Worm (Caenorhabditis elegans) whole organism, L4 larva: ENCODE measurements around the gene str-1.

ENCODE experiments used
- F37D6.2 ChIP-seq: sonication (generic microtip); optimal IDR thresholded peaks from 2 replicates; lab custom pipeline; 2016; ENCODE audit warnings: mild to moderate bottlenecking, missing genetic modification characterization, missing compliant biosample characterization
- T26A8.4 ChIP-seq: fragments of 200-800 bp; sonication (Bioruptor generic); IDR thresholded peaks from 2 replicates; pipeline ENCODE4 v1.3.6; 2022; ENCODE audit warnings: missing genetic modification characterization, missing compliant biosample characterization
- Y105C5A.15 ChIP-seq: fragments of 200-800 bp; sonication (Bioruptor generic); IDR thresholded peaks from 2 replicates; pipeline ENCODE4 v1.3.6; 2022; ENCODE audit warnings: missing genetic modification characterization, missing compliant biosample characterization
- Y5F2A.4 ChIP-seq: fragments of 200-800 bp; sonication (Bioruptor generic); optimal IDR thresholded peaks from 2 replicates; lab custom pipeline; 2018; ENCODE audit warnings: mild to moderate bottlenecking, missing genetic modification characterization, missing compliant biosample characterization
- Y75B8A.6 ChIP-seq: fragments of 200-800 bp; sonication (Bioruptor generic); IDR thresholded peaks from 2 replicates; pipeline ENCODE4 v1.3.6; 2022; ENCODE audit warnings: missing genetic modification reagents, missing genetic modification characterization, missing compliant biosample characterization
- attf-4 ChIP-seq: sonication (generic microtip); optimal IDR thresholded peaks from 3 replicates; lab custom pipeline; 2017; ENCODE audit warnings: missing biosample characterization, missing genetic modification characterization
- ceh-62 ChIP-seq: sonication (generic microtip); optimal IDR thresholded peaks from 2 replicates; lab custom pipeline; 2017; ENCODE audit warnings: missing biosample characterization, missing genetic modification characterization
- ceh-82 ChIP-seq: sonication (generic microtip); optimal IDR thresholded peaks from 2 replicates; lab custom pipeline; 2017; ENCODE audit warnings: missing biosample characterization, missing genetic modification characterization
- cey-2 ChIP-seq: sonication (generic microtip); optimal IDR thresholded peaks from 3 replicates; lab custom pipeline; 2017; ENCODE audit warnings: missing genetic modification characterization, mild to moderate bottlenecking, missing compliant biosample characterization, antibody characterized with exemption, borderline replicate concordance; ENCODE audit not compliant: insufficient read depth
- duxl-1 ChIP-seq: sonication (generic microtip); optimal IDR thresholded peaks from 2 replicates; lab custom pipeline; 2016; ENCODE audit warnings: mild to moderate bottlenecking, missing genetic modification characterization, moderate library complexity, missing compliant biosample characterization; ENCODE audit not compliant: poor library complexity
- gei-8 ChIP-seq: fragments of 200-800 bp; sonication (Bioruptor generic); optimal IDR thresholded peaks from 2 replicates; lab custom pipeline; 2018; ENCODE audit warnings: mild to moderate bottlenecking, missing genetic modification characterization, missing compliant biosample characterization
- hmg-1.1 ChIP-seq: fragments of 200-800 bp; sonication (Bioruptor generic); IDR thresholded peaks from 2 replicates; pipeline ENCODE4 v1.3.6; 2022; ENCODE audit warnings: missing genetic modification reagents, missing genetic modification characterization, missing compliant biosample characterization
- jun-1 ChIP-seq: fragments of 150-350 bp; optimal IDR thresholded peaks from 2 replicates; lab custom pipeline; 2014; ENCODE audit warnings: missing biosample characterization, missing genetic modification reagents, missing genetic modification characterization
- lim-7 ChIP-seq: fragments of 200-800 bp; sonication (Bioruptor generic); IDR thresholded peaks from 2 replicates; pipeline ENCODE4 v1.3.6; 2022; ENCODE audit warnings: missing genetic modification characterization, missing compliant biosample characterization
- lin-13 ChIP-seq: fragments of 150-350 bp; optimal IDR thresholded peaks from 2 replicates; lab custom pipeline; 2014; ENCODE audit warnings: missing biosample characterization, missing genetic modification reagents, missing genetic modification characterization
- lin-29 ChIP-seq: fragments of 200-800 bp; sonication (Bioruptor generic); IDR thresholded peaks from 2 replicates; pipeline ENCODE4 v1.3.6; 2022; ENCODE audit warnings: missing genetic modification reagents, missing genetic modification characterization, missing compliant biosample characterization
- lin-39 ChIP-seq: fragments of 150-350 bp; optimal IDR thresholded peaks from 2 replicates; lab custom pipeline; 2014; ENCODE audit warnings: missing biosample characterization, missing genetic modification reagents, missing genetic modification characterization
- madf-5 ChIP-seq, 2 experiments: fragments of 200-800 bp; sonication (Bioruptor generic); IDR thresholded peaks; 2 replicates each; pipeline ENCODE4 v1.3.6; 2022; ENCODE audit warnings: missing compliant biosample characterization in 2 of 2, missing genetic modification characterization in 2 of 2
- mep-1 ChIP-seq: fragments of 150-350 bp; sonication (generic microtip); optimal IDR thresholded peaks from 3 replicates; lab custom pipeline; 2014; ENCODE audit warnings: missing biosample characterization, missing genetic modification characterization
- mes-2 ChIP-seq: sonication (generic microtip); optimal IDR thresholded peaks from 2 replicates; lab custom pipeline; 2016; ENCODE audit warnings: missing genotype, mild to moderate bottlenecking, missing genetic modification characterization, missing compliant biosample characterization; ENCODE audit not compliant: poor library complexity, severe bottlenecking
- mxl-2 ChIP-seq: fragments of 200-800 bp; sonication (Bioruptor generic); conservative IDR thresholded peaks from 2 replicates; pipeline ENCODE4 v1.3.6; 2022; ENCODE audit warnings: missing genetic modification reagents, missing genetic modification characterization, missing compliant biosample characterization
- nhr-10 ChIP-seq: fragments of 150-350 bp; optimal IDR thresholded peaks from 2 replicates; lab custom pipeline; 2014; ENCODE audit warnings: missing biosample characterization, missing genetic modification characterization
- nhr-6 ChIP-seq: fragments of 150-350 bp; optimal IDR thresholded peaks from 2 replicates; lab custom pipeline; 2014; ENCODE audit warnings: missing biosample characterization, missing genetic modification characterization
- rbr-2 ChIP-seq: sonication (generic microtip); optimal IDR thresholded peaks from 2 replicates; lab custom pipeline; 2016; ENCODE audit warnings: missing genotype, missing genetic modification characterization, missing compliant biosample characterization
- sdz-12 ChIP-seq: fragments of 200-800 bp; sonication (Bioruptor generic); optimal IDR thresholded peaks from 2 replicates; lab custom pipeline; 2018; ENCODE audit warnings: mild to moderate bottlenecking, missing genetic modification characterization, missing compliant biosample characterization
- skn-1 ChIP-seq: fragments of 150-350 bp; optimal IDR thresholded peaks from 2 replicates; lab custom pipeline; 2014; ENCODE audit warnings: missing biosample characterization, missing genetic modification characterization
- snpc-1.2 ChIP-seq: fragments of 200-800 bp; sonication (Bioruptor generic); IDR thresholded peaks from 2 replicates; pipeline ENCODE4 v1.3.6; 2022; ENCODE audit warnings: missing genetic modification reagents, missing genetic modification characterization, missing compliant biosample characterization
- snpc-4 ChIP-seq: fragments of 150-350 bp; optimal IDR thresholded peaks from 2 replicates; lab custom pipeline; 2014; ENCODE audit warnings: missing biosample characterization, missing genetic modification characterization
- spr-3 ChIP-seq: fragments of 200-800 bp; sonication (Bioruptor generic); optimal IDR thresholded peaks from 2 replicates; lab custom pipeline; 2018; ENCODE audit warnings: mild to moderate bottlenecking, missing genetic modification characterization, missing compliant biosample characterization
- unc-39 ChIP-seq: sonication (generic microtip); optimal IDR thresholded peaks from 2 replicates; lab custom pipeline; 2017; ENCODE audit warnings: missing biosample characterization, missing genetic modification characterization
- unc-62 ChIP-seq, 3 experiments: fragments of 150-350 bp in 1 of 3; sonication (generic microtip); optimal IDR thresholded peaks in 2 of 3; peaks in 1 of 3; 1 replicate in 1 of 3; 2 replicates in 2 of 3; lab custom pipeline; 2014 to 2017; ENCODE audit warnings: missing biosample characterization in 3 of 3, missing genetic modification characterization in 3 of 3, missing genetic modification reagents in 3 of 3, missing genotype in 1 of 3
- vab-7 ChIP-seq: fragments of 200-800 bp; sonication (Bioruptor generic); IDR thresholded peaks from 2 replicates; pipeline ENCODE4 v1.3.6; 2022; ENCODE audit warnings: missing genetic modification reagents, missing genetic modification characterization, missing compliant biosample characterization
- zag-1 ChIP-seq: fragments of 150-350 bp; optimal IDR thresholded peaks from 2 replicates; lab custom pipeline; 2014; ENCODE audit warnings: missing biosample characterization, missing genetic modification characterization
- zfp-3 ChIP-seq: fragments of 200-800 bp; sonication (Bioruptor generic); conservative IDR thresholded peaks from 2 replicates; pipeline ENCODE4 v1.3.6; 2022; ENCODE audit warnings: missing genetic modification reagents, missing genetic modification characterization, missing compliant biosample characterization
- zip-11 ChIP-seq: fragments of 200-800 bp; sonication (Bioruptor generic); IDR thresholded peaks from 2 replicates; pipeline ENCODE4 v1.3.6; 2022; ENCODE audit warnings: missing genetic modification characterization, missing compliant biosample characterization
- zip-2 ChIP-seq: fragments of 150-350 bp; optimal IDR thresholded peaks from 2 replicates; lab custom pipeline; 2014; ENCODE audit warnings: missing biosample characterization, missing genetic modification characterization
- ztf-11 ChIP-seq: fragments of 150-350 bp; optimal IDR thresholded peaks from 2 replicates; lab custom pipeline; 2014; ENCODE audit warnings: missing biosample characterization, missing genetic modification characterization
- ztf-7 ChIP-seq: fragments of 150-350 bp; optimal IDR thresholded peaks from 2 replicates; lab custom pipeline; 2014; ENCODE audit warnings: missing biosample characterization, missing genetic modification characterization

The str-1 gene

DNA sequence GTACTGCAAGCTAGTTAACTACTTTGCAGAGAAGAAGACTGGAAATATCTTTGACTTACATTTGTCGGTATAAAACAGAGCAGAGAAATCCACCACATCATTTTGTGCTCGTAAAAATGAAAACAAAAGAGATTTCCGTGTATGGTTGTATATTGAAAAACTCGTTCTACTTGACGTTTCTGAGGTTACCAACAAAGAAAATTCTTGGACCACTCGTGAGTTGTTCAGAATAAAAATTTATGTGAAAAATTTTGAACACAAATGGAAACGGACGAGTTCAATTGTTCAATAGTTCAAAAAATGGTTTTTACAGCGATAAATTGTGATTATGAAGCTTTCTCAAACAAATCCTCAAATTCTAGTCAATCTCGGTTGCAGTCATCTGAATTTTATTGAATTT lies 11.0 kb downstream of the str-1 start, which contains the start of gene clec-179:
Gene clec-179, minus strand, starts transcription at position 101 of the 400 bp plus-strand sequence.
- no peak for TF ChIP-seq duxl-1 (tag; lab: Kevin White, UChicago)
- TF ChIP-seq rbr-2, result no peak
- TF ChIP-seq F37D6.2 (tag; lab: Kevin White, UChicago), result no peak
- no peak for TF ChIP-seq lim-7 (GFP tag; lab: Robert Waterston, UW)
- TF ChIP-seq T26A8.4 (GFP tag; lab: Robert Waterston, UW), result no peak
- TF ChIP-seq mep-1, result no peak
- no peak for TF ChIP-seq madf-5 (GFP tag; IDR thresholded peaks at IDR 0.05; lab: Robert Waterston, UW)
- no peak for TF ChIP-seq mes-2 (tag; lab: Kevin White, UChicago)
- TF ChIP-seq attf-4 (tag; lab: Kevin White, UChicago), result no peak
- TF ChIP-seq spr-3 (GFP tag; lab: Kevin White, UChicago), result no peak
- TF ChIP-seq ceh-62 (tag; lab: Kevin White, UChicago), result no peak
- no peak for TF ChIP-seq nhr-10 (tag; lab: Kevin White, UChicago)
- no peak for TF ChIP-seq cey-2 (tag; lab: Kevin White, UChicago)
- no peak for TF ChIP-seq nhr-6 (tag; lab: Kevin White, UChicago)
- no peak for TF ChIP-seq sdz-12 (GFP tag; lab: Kevin White, UChicago)
- no peak for TF ChIP-seq zfp-3 (GFP tag; lab: Robert Waterston, UW)
- TF ChIP-seq Y105C5A.15, result no peak
- no peak for TF ChIP-seq snpc-1.2 (GFP tag; lab: Robert Waterston, UW)
- TF ChIP-seq Y5F2A.4 (GFP tag; lab: Kevin White, UChicago), result no peak

DNA sequence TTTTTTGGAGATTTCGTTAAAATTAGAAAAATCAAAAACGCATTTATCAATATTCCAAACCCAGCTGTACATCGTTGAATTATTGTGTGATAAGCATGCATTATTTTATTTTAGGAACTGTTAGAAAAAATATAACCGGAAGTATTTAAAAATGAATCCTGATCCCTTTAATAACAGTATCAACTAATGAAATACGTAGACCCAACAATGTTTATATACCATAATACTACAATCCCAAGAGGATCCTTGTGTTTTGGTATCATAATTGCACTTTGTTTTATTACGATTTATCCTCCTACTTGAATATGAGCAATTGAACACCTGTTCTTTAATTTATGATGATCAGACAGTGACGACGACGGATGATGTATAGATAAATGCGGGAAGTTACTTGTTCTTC lies 13.2 kb downstream of the str-1 start, which contains the start of gene str-249:
Gene str-249, minus strand, starts transcription at position 101 of the 400 bp plus-strand sequence.
- no peak for TF ChIP-seq hmg-1.1 (GFP tag; lab: Robert Waterston, UW)
- no peak for TF ChIP-seq Y75B8A.6 (GFP tag; lab: Robert Waterston, UW)
- no peak for TF ChIP-seq lin-29 (GFP tag; lab: Robert Waterston, UW)
- no peak for TF ChIP-seq vab-7 (GFP tag; lab: Robert Waterston, UW)
- TF ChIP-seq mxl-2 (GFP tag; lab: Robert Waterston, UW), result no peak
- no peak for TF ChIP-seq unc-62 (GFP tag; optimal IDR thresholded peaks at IDR 0.05 in 1 of 2; lab: Kevin White, UChicago)
- no peak for TF ChIP-seq unc-62 (tag; optimal IDR thresholded peaks at IDR 0.05; lab: Kevin White, UChicago)
- TF ChIP-seq lin-13, result no peak
- no peak for TF ChIP-seq ceh-82 (tag; lab: Kevin White, UChicago)
- TF ChIP-seq jun-1 (tag; lab: Kevin White, UChicago), result no peak
- no peak for TF ChIP-seq skn-1 (tag; lab: Kevin White, UChicago)
- no peak for TF ChIP-seq zag-1 (tag; lab: Kevin White, UChicago)
- no peak for TF ChIP-seq gei-8 (GFP tag; lab: Kevin White, UChicago)
- no peak for TF ChIP-seq Y105C5A.15
- TF ChIP-seq zip-2 (tag; lab: Kevin White, UChicago), result no peak
- no peak for TF ChIP-seq zfp-3 (GFP tag; lab: Robert Waterston, UW)
- TF ChIP-seq unc-39, result no peak

- TF ChIP-seq ztf-11 (tag; lab: Kevin White, UChicago) (no peak), zag-1 (tag; lab: Kevin White, UChicago) (no peak), duxl-1 (tag; lab: Kevin White, UChicago) (no peak), ztf-7 (tag; lab: Kevin White, UChicago) (no peak), zip-11 (GFP tag; lab: Robert Waterston, UW) (no peak), lin-39 (tag; lab: Kevin White, UChicago) (no peak), snpc-4 (tag; lab: Kevin White, UChicago) (no peak)
These were observed 14.4 kb downstream of the str-1 start, which contains the start of gene C42D4.13 for ce11 chrIV:7188030-7188429. Gene C42D4.13, minus strand, starts transcription at chrIV:7188130.
